Worm (Caenorhabditis elegans) whole organism, L4/young adult: ENCODE data around the gene hot-1.

Experiments used
- W03F9.2 ChIP-seq: fragments of 150-350 bp; optimal IDR thresholded peaks from 2 replicates; lab custom pipeline; 2014; ENCODE audit warnings: missing biosample characterization, missing genetic modification characterization
- dao-5 ChIP-seq: sonication (generic microtip); optimal IDR thresholded peaks from 2 replicates; lab custom pipeline; 2016; ENCODE audit warnings: missing genotype, missing genetic modification characterization, moderate library complexity, missing compliant biosample characterization
- him-1 ChIP-seq: sonication (generic microtip); optimal IDR thresholded peaks from 2 replicates; lab custom pipeline; 2016; ENCODE audit warnings: missing genotype, missing genetic modification reagents, missing genetic modification characterization, missing compliant biosample characterization

hot-1 gene

DNA sequence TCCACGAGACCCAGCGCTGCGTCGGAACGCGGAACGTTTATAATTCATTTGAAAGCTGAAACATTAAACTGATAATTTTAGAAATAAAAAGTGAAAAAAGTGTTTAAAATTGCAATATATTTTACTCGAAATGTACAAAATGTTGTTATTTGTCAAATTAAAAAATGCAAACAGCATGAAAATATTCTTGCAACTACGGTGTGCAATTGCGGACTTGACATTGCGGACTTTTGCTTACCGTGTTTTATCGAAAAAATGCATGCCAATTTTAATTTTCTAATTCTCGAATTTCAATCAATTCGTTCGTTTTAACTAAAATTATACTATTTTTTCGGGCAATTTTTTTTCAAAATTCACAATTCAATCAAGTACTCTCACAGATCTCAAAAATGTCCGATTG is 8.8 kb upstream of the hot-1 start, which contains the start of the genes R11H6.5 and ccnk-1:
R11H6.5 (minus strand) TSS at position 55 of the 400 bp plus-strand sequence.
ccnk-1 (plus strand) TSS at position 381 of the 400 bp plus-strand sequence.
- TF ChIP-seq W03F9.2 (tag; lab: Kevin White, UChicago) (peak; percentile 62), him-1 (tag; lab: Kevin White, UChicago) (no peak)

DNA sequence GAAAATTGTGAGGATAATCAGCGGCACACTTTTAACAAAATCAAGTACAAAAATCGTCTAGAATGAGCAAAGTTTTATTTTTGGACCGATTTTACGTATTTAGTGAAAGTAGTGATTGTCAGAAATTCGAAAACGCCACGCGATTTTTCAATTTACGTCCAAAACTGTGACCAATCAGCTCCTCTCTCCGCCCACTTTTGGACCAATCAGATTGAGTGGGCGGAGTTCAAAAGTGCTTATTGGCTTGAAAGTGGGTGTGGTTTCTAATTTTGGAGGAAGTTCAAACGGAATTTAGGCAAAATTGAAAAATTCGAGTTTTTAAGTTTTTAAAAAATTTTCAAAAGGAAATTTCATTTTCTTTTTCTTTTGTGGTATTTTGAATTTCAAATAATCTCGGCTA is 6.5 kb upstream of the hot-1 start:
- TF ChIP-seq him-1 (tag; lab: Kevin White, UChicago) (no peak), dao-5 (tag; lab: Kevin White, UChicago) (no peak), W03F9.2 (tag; lab: Kevin White, UChicago) (no peak)

- no peak for TF ChIP-seq W03F9.2 (tag; lab: Kevin White, UChicago)
- TF ChIP-seq dao-5 (tag; lab: Kevin White, UChicago): no peak
These were observed 5.3 kb upstream of the hot-1 start for ce11 chrV:14615671-14616070.

- TF ChIP-seq him-1 (tag; lab: Kevin White, UChicago) (no peak), W03F9.2 (tag; lab: Kevin White, UChicago) (no peak), dao-5 (tag; lab: Kevin White, UChicago) (no peak)
These were observed 3.2 kb upstream of the hot-1 start for ce11 chrV:14617711-14618110.

ce11 chrV:14620311-14620710 is 624 bp upstream of the hot-1 start:
- TF ChIP-seq W03F9.2 (tag; lab: Kevin White, UChicago) (no peak), dao-5 (tag; lab: Kevin White, UChicago) (no peak), him-1 (tag; lab: Kevin White, UChicago) (no peak)

DNA sequence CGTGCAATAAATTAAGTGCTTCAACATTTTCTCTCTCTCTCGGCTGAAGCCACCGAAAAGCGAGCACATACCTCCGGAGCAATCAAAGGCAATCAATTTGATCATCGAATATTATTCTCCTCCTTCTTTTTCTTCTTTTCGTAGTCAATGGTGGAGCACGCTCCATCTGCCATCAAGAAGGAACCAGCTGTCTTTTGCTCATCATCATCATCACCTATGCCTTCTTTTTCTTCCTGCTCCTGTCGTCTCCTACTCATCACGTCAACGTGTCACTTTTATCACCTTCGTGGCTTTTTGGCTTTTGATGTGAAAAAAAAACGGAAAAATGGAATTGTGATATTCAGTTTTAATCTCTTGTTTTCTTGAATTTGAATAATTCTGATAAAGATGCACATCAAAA is 4.7 kb downstream of the hot-1 start:
- TF ChIP-seq dao-5 (tag; lab: Kevin White, UChicago): no peak
- no peak for TF ChIP-seq W03F9.2 (tag; lab: Kevin White, UChicago)
- TF ChIP-seq him-1 (tag; lab: Kevin White, UChicago): no peak

- no peak for TF ChIP-seq W03F9.2 (tag; lab: Kevin White, UChicago)
These were observed 10.7 kb downstream of the hot-1 start, which contains the start of gene F43D2.3 for ce11 chrV:14631588-14631987. Gene F43D2.3, plus strand, starts transcription at chrV:14631888.

DNA sequence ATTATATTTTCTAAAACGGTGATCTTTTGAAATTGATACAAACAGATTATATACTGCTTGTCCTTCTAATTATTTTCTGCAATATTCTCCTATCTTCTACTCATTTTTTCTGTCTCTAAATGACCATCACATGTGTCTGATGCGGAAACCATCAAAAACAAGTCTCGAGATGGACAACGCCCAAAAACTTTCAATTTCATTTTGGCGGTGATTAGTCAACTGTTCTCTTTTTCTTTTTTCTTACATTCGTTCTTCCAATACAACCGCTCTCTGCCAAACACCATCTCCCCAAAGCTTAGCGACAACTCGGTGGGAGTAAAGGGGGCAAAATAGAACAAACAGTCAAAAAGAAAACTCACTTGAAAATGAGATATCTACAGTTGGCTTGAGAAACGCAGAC is 12.4 kb downstream of the hot-1 start:
- no peak for TF ChIP-seq dao-5 (tag; lab: Kevin White, UChicago)
- no peak for TF ChIP-seq him-1 (tag; lab: Kevin White, UChicago)
- no peak for TF ChIP-seq W03F9.2 (tag; lab: Kevin White, UChicago)

DNA sequence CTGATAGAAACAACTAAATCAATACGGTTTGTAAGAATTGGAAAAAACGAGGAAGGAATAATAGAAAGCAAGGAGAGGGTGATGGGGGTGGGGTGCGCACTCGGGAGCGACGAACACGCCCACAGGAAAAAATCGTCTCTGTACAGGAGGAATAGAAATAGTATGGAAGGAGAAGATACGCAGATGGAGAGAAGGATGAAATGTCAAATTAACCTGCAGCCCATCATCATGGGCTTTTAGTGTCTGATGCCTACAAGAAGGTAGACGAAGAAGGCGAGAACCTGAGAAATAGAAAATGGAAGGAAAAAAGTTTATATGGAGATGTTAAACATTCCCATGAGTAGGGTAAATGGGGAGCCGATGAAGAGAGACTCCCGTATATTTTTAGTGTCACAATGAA is 14.2 kb downstream of the hot-1 start, which contains the start of gene F43D2.6:
F43D2.6 (minus strand) TSS at position 62 of the 400 bp plus-strand sequence.
- no peak for TF ChIP-seq him-1 (tag; lab: Kevin White, UChicago)
- no peak for TF ChIP-seq dao-5 (tag; lab: Kevin White, UChicago)
- no peak for TF ChIP-seq W03F9.2 (tag; lab: Kevin White, UChicago)

- TF ChIP-seq dao-5 (tag; lab: Kevin White, UChicago) (no peak), him-1 (tag; lab: Kevin White, UChicago) (no peak), W03F9.2 (tag; lab: Kevin White, UChicago) (no peak)
These were observed 17.1 kb downstream of the hot-1 start for ce11 chrV:14638075-14638474.

DNA sequence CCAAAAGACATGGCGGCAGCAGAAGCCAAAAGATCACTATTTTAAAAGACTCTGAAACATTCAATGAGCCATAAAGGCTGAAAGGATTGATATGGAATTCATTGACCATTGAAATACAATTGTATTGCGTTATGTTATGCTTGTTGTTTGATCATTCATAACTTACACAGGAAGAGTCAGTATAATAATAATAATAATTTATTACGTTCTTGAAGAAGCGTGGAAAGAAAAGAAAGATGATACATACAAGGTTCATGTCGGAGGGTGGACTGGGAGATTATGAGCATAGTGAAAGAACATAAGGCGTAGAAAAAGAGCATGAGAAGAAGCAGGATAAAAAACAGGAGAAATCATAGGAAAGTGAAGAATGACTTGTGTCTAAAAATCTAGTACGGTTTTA is 19.1 kb downstream of the hot-1 start, which contains the start of gene F43D2.7:
F43D2.7 (minus strand) TSS at position 101 of the 400 bp plus-strand sequence.
- TF ChIP-seq him-1 (tag; lab: Kevin White, UChicago) (no peak), W03F9.2 (tag; lab: Kevin White, UChicago) (no peak), dao-5 (tag; lab: Kevin White, UChicago) (no peak)

- TF ChIP-seq W03F9.2 (tag; lab: Kevin White, UChicago) (no peak), him-1 (tag; lab: Kevin White, UChicago) (no peak), dao-5 (tag; lab: Kevin White, UChicago) (no peak)
These were observed 19.8 kb downstream of the hot-1 start, which contains the start of gene C54G10.1 for ce11 chrV:14640769-14641168. Gene C54G10.1, plus strand, starts transcription at chrV:14641101.

- TF ChIP-seq dao-5 (tag; lab: Kevin White, UChicago): no peak
- TF ChIP-seq him-1 (tag; lab: Kevin White, UChicago): no peak
- no peak for TF ChIP-seq W03F9.2 (tag; lab: Kevin White, UChicago)
These were observed 21.1 kb downstream of the hot-1 start for ce11 chrV:14642016-14642415.
